Worm (Caenorhabditis elegans) whole organism, L3 larva: ENCODE results near the gene pudl-1.

Experiments used
- R02D3.7 ChIP-seq: fragments of 150-350 bp; optimal IDR thresholded peaks from 2 replicates; lab custom pipeline; 2014; ENCODE audit warnings: missing biosample characterization, missing genetic modification characterization
- ZK546.5 ChIP-seq: sonication (generic microtip); optimal IDR thresholded peaks from 2 replicates; lab custom pipeline; 2017; ENCODE audit warnings: missing biosample characterization, missing genetic modification characterization
- aly-2 ChIP-seq: fragments of 150-350 bp; optimal IDR thresholded peaks from 2 replicates; lab custom pipeline; 2014; ENCODE audit warnings: missing biosample characterization, missing genetic modification characterization
- ama-1 ChIP-seq: fragments of 150-350 bp; optimal IDR thresholded peaks from 2 replicates; lab custom pipeline; 2018
- ceh-16 ChIP-seq: sonication (generic microtip); optimal IDR thresholded peaks from 2 replicates; lab custom pipeline; 2017; ENCODE audit warnings: missing biosample characterization, missing genetic modification characterization
- ceh-28 ChIP-seq: fragments of 150-350 bp; optimal IDR thresholded peaks from 2 replicates; lab custom pipeline; 2014; ENCODE audit warnings: missing biosample characterization, missing genetic modification reagents, missing genetic modification characterization
- ceh-82 ChIP-seq: fragments of 150-350 bp; optimal IDR thresholded peaks from 2 replicates; lab custom pipeline; 2014; ENCODE audit warnings: missing biosample characterization, missing genetic modification characterization
- ceh-9 ChIP-seq: sonication (generic microtip); optimal IDR thresholded peaks from 2 replicates; lab custom pipeline; 2018; ENCODE audit warnings: missing biosample characterization, missing genetic modification characterization
- daf-12 ChIP-seq: fragments of 150-350 bp; optimal IDR thresholded peaks from 2 replicates; lab custom pipeline; 2014; ENCODE audit warnings: missing biosample characterization, missing genetic modification reagents, missing genetic modification characterization
- egl-5 ChIP-seq: fragments of 150-350 bp; optimal IDR thresholded peaks from 2 replicates; lab custom pipeline; 2017; ENCODE audit warnings: missing biosample characterization, missing genetic modification reagents, missing genetic modification characterization, inconsistent platforms
- elt-1 ChIP-seq: fragments of 150-350 bp; optimal IDR thresholded peaks from 2 replicates; lab custom pipeline; 2014; ENCODE audit warnings: missing biosample characterization, missing genetic modification characterization
- elt-2 ChIP-seq: sonication (generic microtip); optimal IDR thresholded peaks from 2 replicates; lab custom pipeline; 2016; ENCODE audit warnings: missing genetic modification reagents, mild to moderate bottlenecking, missing genetic modification characterization, missing compliant biosample characterization
- elt-3 ChIP-seq, 3 experiments: fragments of 150-350 bp in 1 of 3; sonication (generic microtip) in 2 of 3; optimal IDR thresholded peaks; 2 replicates in 2 of 3; 4 replicates in 1 of 3; lab custom pipeline; 2014 to 2017; ENCODE audit warnings: missing biosample characterization in 3 of 3, missing genetic modification characterization in 3 of 3
- eor-1 ChIP-seq, 2 experiments: fragments of 150-350 bp; optimal IDR thresholded peaks; 2 replicates each; lab custom pipeline; 2014 to 2018; ENCODE audit warnings: missing biosample characterization in 2 of 2, missing genetic modification characterization in 2 of 2
- fkh-10 ChIP-seq: sonication (generic microtip); optimal IDR thresholded peaks from 2 replicates; lab custom pipeline; 2017; ENCODE audit warnings: missing biosample characterization, missing genetic modification reagents, missing genetic modification characterization
- fkh-2 ChIP-seq: fragments of 150-350 bp; optimal IDR thresholded peaks from 2 replicates; lab custom pipeline; 2014; ENCODE audit warnings: missing biosample characterization, missing genetic modification reagents, missing genetic modification characterization
- fos-1 ChIP-seq: fragments of 150-350 bp; optimal IDR thresholded peaks from 2 replicates; lab custom pipeline; 2014; ENCODE audit warnings: missing biosample characterization, missing genetic modification characterization
- hmg-11 ChIP-seq: sonication (generic microtip); optimal IDR thresholded peaks from 2 replicates; lab custom pipeline; 2016; ENCODE audit warnings: missing genetic modification characterization, missing compliant biosample characterization
- jun-1 ChIP-seq: fragments of 150-350 bp; optimal IDR thresholded peaks from 2 replicates; lab custom pipeline; 2014; ENCODE audit warnings: missing biosample characterization, missing genetic modification reagents, missing genetic modification characterization
- lin-15B ChIP-seq: fragments of 150-350 bp; optimal IDR thresholded peaks from 2 replicates; lab custom pipeline; 2014; ENCODE audit warnings: missing biosample characterization, missing genetic modification characterization
- lin-39 ChIP-seq: fragments of 150-350 bp; optimal IDR thresholded peaks from 2 replicates; lab custom pipeline; 2018; ENCODE audit warnings: missing biosample characterization, missing genetic modification reagents, missing genetic modification characterization
- mdl-1 ChIP-seq: fragments of 150-350 bp; optimal IDR thresholded peaks from 2 replicates; lab custom pipeline; 2014; ENCODE audit warnings: missing biosample characterization, missing genetic modification characterization
- mml-1 ChIP-seq: fragments of 150-350 bp; sonication (generic microtip); optimal IDR thresholded peaks from 3 replicates; lab custom pipeline; 2014; ENCODE audit warnings: missing biosample characterization, missing genetic modification characterization
- nhr-11 ChIP-seq: fragments of 150-350 bp; optimal IDR thresholded peaks from 2 replicates; lab custom pipeline; 2014; ENCODE audit warnings: missing biosample characterization, missing genetic modification characterization
- nhr-12 ChIP-seq: fragments of 150-350 bp; optimal IDR thresholded peaks from 2 replicates; lab custom pipeline; 2014; ENCODE audit warnings: missing biosample characterization, missing genetic modification characterization
- nhr-23 ChIP-seq: fragments of 150-350 bp; optimal IDR thresholded peaks from 2 replicates; lab custom pipeline; 2014; ENCODE audit warnings: missing biosample characterization, missing genetic modification reagents, missing genetic modification characterization
- nhr-67 ChIP-seq: fragments of 150-350 bp; optimal IDR thresholded peaks from 2 replicates; lab custom pipeline; 2014; ENCODE audit warnings: missing biosample characterization, missing genetic modification characterization
- nhr-76 ChIP-seq: fragments of 150-350 bp; sonication (generic microtip); optimal IDR thresholded peaks from 5 replicates; lab custom pipeline; 2014; ENCODE audit warnings: missing biosample characterization, missing genetic modification characterization
- nhr-77 ChIP-seq: fragments of 150-350 bp; optimal IDR thresholded peaks from 2 replicates; lab custom pipeline; 2014; ENCODE audit warnings: missing biosample characterization, missing genetic modification characterization
- pha-4 ChIP-seq: fragments of 150-350 bp; optimal IDR thresholded peaks from 2 replicates; lab custom pipeline; 2014; ENCODE audit warnings: missing biosample characterization, missing genetic modification reagents, missing genetic modification characterization
- sea-2 ChIP-seq: fragments of 150-350 bp; sonication (generic microtip); optimal IDR thresholded peaks from 4 replicates; lab custom pipeline; 2014; ENCODE audit warnings: missing biosample characterization, missing genetic modification reagents, missing genetic modification characterization
- skn-1 ChIP-seq: fragments of 150-350 bp; optimal IDR thresholded peaks from 2 replicates; lab custom pipeline; 2014; ENCODE audit warnings: missing biosample characterization, missing genetic modification characterization
- snpc-4 ChIP-seq: fragments of 150-350 bp; optimal IDR thresholded peaks from 2 replicates; lab custom pipeline; 2014; ENCODE audit warnings: missing biosample characterization, missing genetic modification characterization
- unc-39 ChIP-seq: sonication (generic microtip); optimal IDR thresholded peaks from 4 replicates; lab custom pipeline; 2017; ENCODE audit warnings: missing biosample characterization, missing genetic modification characterization
- unc-62 ChIP-seq: fragments of 150-350 bp; sonication (generic microtip); optimal IDR thresholded peaks from 4 replicates; lab custom pipeline; 2014; ENCODE audit warnings: missing biosample characterization, missing genetic modification reagents, missing genetic modification characterization
- zag-1 ChIP-seq: fragments of 150-350 bp; optimal IDR thresholded peaks from 2 replicates; lab custom pipeline; 2014; ENCODE audit warnings: missing biosample characterization, missing genetic modification characterization
- ztf-11 ChIP-seq: fragments of 150-350 bp; optimal IDR thresholded peaks from 2 replicates; lab custom pipeline; 2014; ENCODE audit warnings: missing biosample characterization, missing genetic modification characterization
- ztf-4 ChIP-seq: fragments of 150-350 bp; optimal IDR thresholded peaks from 2 replicates; lab custom pipeline; 2014; ENCODE audit warnings: missing biosample characterization, missing genetic modification characterization

Gene pudl-1

ce11 chrIV:2808154-2808553 is 24.6 kb upstream of the pudl-1 start:
- TF ChIP-seq ama-1 (no peak), nhr-77 (no peak), ceh-28 (no peak), snpc-4 (tag; lab: Kevin White, UChicago) (no peak), jun-1 (tag; lab: Kevin White, UChicago) (no peak), daf-12 (tag; lab: Kevin White, UChicago) (no peak), ceh-82 (tag; lab: Kevin White, UChicago) (no peak), lin-15B (tag; lab: Kevin White, UChicago) (no peak), nhr-11 (tag; lab: Kevin White, UChicago) (no peak), sea-2 (GFP tag; lab: Kevin White, UChicago) (no peak), fos-1 (tag; lab: Kevin White, UChicago) (no peak), nhr-67 (tag; lab: Kevin White, UChicago) (no peak), mml-1 (tag; lab: Kevin White, UChicago) (no peak), skn-1 (no peak), nhr-12 (no peak), ztf-11 (tag; lab: Kevin White, UChicago) (no peak), pha-4 (tag; lab: Kevin White, UChicago) (no peak)

DNA sequence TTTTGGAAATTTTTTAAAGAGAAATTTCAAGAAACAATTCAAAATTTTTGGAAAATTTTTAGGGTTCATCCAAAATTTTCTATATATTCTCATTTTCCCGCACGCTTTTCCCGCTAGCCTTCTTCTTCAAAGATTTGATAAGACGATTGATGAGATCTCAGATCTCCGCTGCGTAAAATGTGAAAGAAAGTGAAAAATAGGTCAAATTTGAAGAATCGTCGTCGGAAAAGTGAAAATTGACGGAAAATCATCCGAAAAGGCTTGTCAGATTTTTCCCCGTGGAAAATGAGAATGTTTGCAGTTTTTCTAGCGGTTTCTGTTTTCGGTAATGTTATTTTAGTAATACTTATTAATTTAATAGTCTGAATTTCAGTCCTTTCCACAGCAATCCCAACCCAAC is 23.5 kb upstream of the pudl-1 start, which contains the start of gene Y54G2A.76:
TSS of gene Y54G2A.76 (plus strand) at position 203 of the 400 bp plus-strand sequence.
- no peak for TF ChIP-seq ceh-9
- TF ChIP-seq snpc-4 (tag; lab: Kevin White, UChicago) = no peak
- no peak for TF ChIP-seq jun-1 (tag; lab: Kevin White, UChicago)
- peak; percentile 32 for TF ChIP-seq nhr-23 (tag; lab: Kevin White, UChicago)
- TF ChIP-seq, all 47 proteins: peak for 1

DNA sequence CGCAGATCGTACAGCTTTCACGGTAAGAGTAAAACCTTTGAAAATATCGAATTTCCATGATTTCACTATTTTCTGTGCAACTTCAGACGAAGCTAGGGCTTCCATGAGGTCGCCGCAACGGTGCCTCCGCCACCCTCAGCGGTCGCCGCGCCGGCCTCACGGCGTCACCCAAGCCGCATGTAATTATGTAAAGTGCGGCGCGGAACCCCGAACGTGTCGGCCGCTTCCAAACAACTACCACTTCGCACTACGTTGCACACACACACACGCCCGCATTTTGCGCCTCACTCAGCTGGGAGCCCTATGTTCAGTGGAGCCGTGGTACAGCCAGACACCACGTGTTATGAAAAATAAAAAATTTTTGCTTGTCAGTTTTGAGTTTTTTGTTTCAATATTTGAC is 15.7 kb upstream of the pudl-1 start:
- TF ChIP-seq elt-3 (tag; optimal IDR thresholded peaks at IDR 0.05; lab: Kevin White, UChicago) (no peak), ztf-4 (tag; lab: Kevin White, UChicago) (no peak), fkh-10 (GFP tag; lab: Kevin White, UChicago) (no peak), aly-2 (tag; lab: Kevin White, UChicago) (no peak), unc-62 (GFP tag; lab: Kevin White, UChicago) (no peak), ztf-11 (tag; lab: Kevin White, UChicago) (no peak), egl-5 (tag; lab: Kevin White, UChicago) (no peak), mml-1 (tag; lab: Kevin White, UChicago) (no peak), unc-39 (tag; lab: Kevin White, UChicago) (no peak), elt-1 (no peak), nhr-76 (tag; lab: Kevin White, UChicago) (no peak), ceh-82 (tag; lab: Kevin White, UChicago) (no peak), nhr-11 (tag; lab: Kevin White, UChicago) (no peak), ceh-16 (tag; lab: Kevin White, UChicago) (no peak), skn-1 (no peak), eor-1 (tag; optimal IDR thresholded peaks at IDR 0.05; lab: Kevin White, UChicago) (no peak), elt-2 (tag; lab: Kevin White, UChicago) (no peak), R02D3.7 (no peak), fkh-2 (no peak), zag-1 (no peak)

ce11 chrIV:2819633-2820032 is 13.1 kb upstream of the pudl-1 start, which contains the start of gene Y54G2A.13:
Gene Y54G2A.13, minus strand, starts transcription at chrIV:2819733.
- TF ChIP-seq nhr-11 (tag; lab: Kevin White, UChicago) (no peak), nhr-67 (tag; lab: Kevin White, UChicago) (no peak), hmg-11 (tag; lab: Kevin White, UChicago) (no peak), lin-15B (tag; lab: Kevin White, UChicago) (no peak), mdl-1 (tag; lab: Kevin White, UChicago) (no peak), unc-62 (GFP tag; lab: Kevin White, UChicago) (no peak), elt-2 (tag; lab: Kevin White, UChicago) (no peak), fkh-2 (no peak), ZK546.5 (tag; lab: Kevin White, UChicago) (no peak), lin-39 (tag; lab: Kevin White, UChicago) (no peak), nhr-12 (no peak)
